Worm (Caenorhabditis elegans) whole organism, L1 larva: ENCODE results near the gene pept-2.

ENCODE experiments used
- elt-3 ChIP-seq, 6 experiments: fragments of 150-350 bp in 1 of 6; sonication (generic microtip); optimal IDR thresholded peaks; 2 replicates each; lab custom pipeline; 2017 to 2018; ENCODE audit warnings: missing biosample characterization in 6 of 6, missing genetic modification characterization in 6 of 6, inconsistent platforms in 1 of 6
- nhr-90 ChIP-seq: sonication (generic microtip); optimal IDR thresholded peaks from 2 replicates; lab custom pipeline; 2016; ENCODE audit warnings: mild to moderate bottlenecking, missing genetic modification characterization, missing compliant biosample characterization; ENCODE audit not compliant: poor library complexity

DNA sequence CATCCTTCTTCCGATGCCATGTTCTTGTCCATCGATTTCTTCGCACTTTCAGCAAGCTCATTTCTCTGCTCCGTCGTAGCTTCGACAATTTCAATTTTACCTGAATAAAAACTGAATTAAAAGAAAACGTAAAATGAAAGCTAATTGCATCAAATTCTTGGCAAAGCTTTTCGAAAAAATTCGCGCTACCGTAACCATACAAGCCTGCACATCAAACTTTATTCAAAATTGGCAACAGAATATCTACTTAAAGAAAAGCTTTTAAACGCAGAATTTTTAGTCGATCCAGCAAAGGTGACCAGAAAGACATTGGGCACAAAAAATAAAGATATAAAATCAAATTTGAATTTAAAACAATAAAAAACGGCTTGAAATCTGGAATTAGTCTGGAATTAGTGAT is 51.8 kb downstream of the pept-2 start:
- TF ChIP-seq nhr-90 (tag; lab: Kevin White, UChicago) (no peak), elt-3 (tag; optimal IDR thresholded peaks at IDR 0.05; lab: Kevin White, UChicago) (no peak)
